Worm (Caenorhabditis elegans) whole organism, L4 larva: ENCODE data around the gene lgc-36.

Source experiments
- F49E8.2 ChIP-seq: sonication (generic microtip); optimal IDR thresholded peaks from 2 replicates; lab custom pipeline; 2016; ENCODE audit warnings: missing compliant biosample characterization, mild to moderate bottlenecking, missing genetic modification characterization, borderline replicate concordance
- T20F7.1 ChIP-seq: fragments of 200-800 bp; sonication (Bioruptor generic); optimal IDR thresholded peaks from 2 replicates; lab custom pipeline; 2018; ENCODE audit warnings: mild to moderate bottlenecking, missing genetic modification characterization, missing compliant biosample characterization
- T26A8.4 ChIP-seq: fragments of 200-800 bp; sonication (Bioruptor generic); IDR thresholded peaks from 2 replicates; pipeline ENCODE4 v1.3.6; 2022; ENCODE audit warnings: missing genetic modification characterization, missing compliant biosample characterization
- Y5F2A.4 ChIP-seq: fragments of 200-800 bp; sonication (Bioruptor generic); optimal IDR thresholded peaks from 2 replicates; lab custom pipeline; 2018; ENCODE audit warnings: mild to moderate bottlenecking, missing genetic modification characterization, missing compliant biosample characterization
- Y75B8A.6 ChIP-seq: fragments of 200-800 bp; sonication (Bioruptor generic); IDR thresholded peaks from 2 replicates; pipeline ENCODE4 v1.3.6; 2022; ENCODE audit warnings: missing genetic modification reagents, missing genetic modification characterization, missing compliant biosample characterization
- aly-2 ChIP-seq: sonication (generic microtip); optimal IDR thresholded peaks from 2 replicates; lab custom pipeline; 2018; ENCODE audit warnings: missing biosample characterization, missing genetic modification characterization
- arid-1 ChIP-seq: fragments of 200-800 bp; sonication (Bioruptor generic); conservative IDR thresholded peaks from 2 replicates; pipeline ENCODE4 v1.3.6; 2022; ENCODE audit warnings: missing genetic modification reagents, missing genetic modification characterization, missing compliant biosample characterization
- ceh-32 ChIP-seq: sonication (generic microtip); optimal IDR thresholded peaks from 2 replicates; lab custom pipeline; 2016; ENCODE audit warnings: mild to moderate bottlenecking, missing genetic modification characterization, missing compliant biosample characterization; ENCODE audit not compliant: poor library complexity
- daf-8 ChIP-seq: fragments of 200-800 bp; sonication (Bioruptor generic); IDR thresholded peaks from 2 replicates; pipeline ENCODE4 v1.3.6; 2022; ENCODE audit warnings: missing genetic modification characterization, missing compliant biosample characterization
- egl-27 ChIP-seq: sonication (generic microtip); optimal IDR thresholded peaks from 3 replicates; lab custom pipeline; 2017; ENCODE audit warnings: missing biosample characterization, missing genetic modification reagents, missing genetic modification characterization
- egl-43 ChIP-seq: fragments of 200-800 bp; sonication (Bioruptor generic); IDR thresholded peaks from 2 replicates; pipeline ENCODE4 v1.3.6; 2022; ENCODE audit warnings: missing genetic modification reagents, missing genetic modification characterization, missing compliant biosample characterization
- fkh-10 ChIP-seq: fragments of 150-350 bp; optimal IDR thresholded peaks from 2 replicates; lab custom pipeline; 2014; ENCODE audit warnings: missing biosample characterization, missing genetic modification reagents, missing genetic modification characterization
- hlh-30 ChIP-seq: sonication (generic microtip); optimal IDR thresholded peaks from 2 replicates; lab custom pipeline; 2017; ENCODE audit warnings: antibody characterized with exemption, mild to moderate bottlenecking, missing genetic modification characterization, missing compliant biosample characterization; ENCODE audit not compliant: insufficient read depth
- lin-1 ChIP-seq: fragments of 200-800 bp; sonication (Bioruptor generic); IDR thresholded peaks from 2 replicates; pipeline ENCODE4 v1.3.6; 2022; ENCODE audit warnings: missing genetic modification reagents, missing genetic modification characterization, missing compliant biosample characterization
- lin-39 ChIP-seq: fragments of 150-350 bp; optimal IDR thresholded peaks from 2 replicates; lab custom pipeline; 2014; ENCODE audit warnings: missing biosample characterization, missing genetic modification reagents, missing genetic modification characterization
- mdt-29 ChIP-seq: fragments of 200-800 bp; sonication (Bioruptor generic); IDR thresholded peaks from 2 replicates; pipeline ENCODE4 v1.3.6; 2022; ENCODE audit warnings: missing genetic modification reagents, missing genetic modification characterization, missing compliant biosample characterization
- mxl-2 ChIP-seq: fragments of 200-800 bp; sonication (Bioruptor generic); conservative IDR thresholded peaks from 2 replicates; pipeline ENCODE4 v1.3.6; 2022; ENCODE audit warnings: missing genetic modification reagents, missing genetic modification characterization, missing compliant biosample characterization
- nhr-10 ChIP-seq: fragments of 150-350 bp; optimal IDR thresholded peaks from 2 replicates; lab custom pipeline; 2014; ENCODE audit warnings: missing biosample characterization, missing genetic modification characterization
- nhr-11 ChIP-seq: fragments of 150-350 bp; optimal IDR thresholded peaks from 2 replicates; lab custom pipeline; 2014; ENCODE audit warnings: missing biosample characterization, missing genetic modification characterization
- nhr-237 ChIP-seq: sonication (generic microtip); optimal IDR thresholded peaks from 2 replicates; lab custom pipeline; 2017; ENCODE audit warnings: missing biosample characterization, missing genetic modification characterization
- nhr-41 ChIP-seq: fragments of 200-800 bp; sonication (Bioruptor generic); IDR thresholded peaks from 2 replicates; pipeline ENCODE4 v1.3.6; 2022; ENCODE audit warnings: missing genetic modification reagents, missing genetic modification characterization, missing compliant biosample characterization
- nhr-42 ChIP-seq: fragments of 200-800 bp; sonication (Bioruptor generic); IDR thresholded peaks from 2 replicates; pipeline ENCODE4 v1.3.6; 2022; ENCODE audit warnings: missing genetic modification characterization, missing compliant biosample characterization
- nhr-6 ChIP-seq: fragments of 150-350 bp; optimal IDR thresholded peaks from 2 replicates; lab custom pipeline; 2014; ENCODE audit warnings: missing biosample characterization, missing genetic modification characterization
- rbr-2 ChIP-seq: sonication (generic microtip); optimal IDR thresholded peaks from 2 replicates; lab custom pipeline; 2016; ENCODE audit warnings: missing genotype, missing genetic modification characterization, missing compliant biosample characterization
- sdz-12 ChIP-seq: fragments of 200-800 bp; sonication (Bioruptor generic); optimal IDR thresholded peaks from 2 replicates; lab custom pipeline; 2018; ENCODE audit warnings: mild to moderate bottlenecking, missing genetic modification characterization, missing compliant biosample characterization
- snpc-1.2 ChIP-seq: fragments of 200-800 bp; sonication (Bioruptor generic); IDR thresholded peaks from 2 replicates; pipeline ENCODE4 v1.3.6; 2022; ENCODE audit warnings: missing genetic modification reagents, missing genetic modification characterization, missing compliant biosample characterization
- tra-1 ChIP-seq: fragments of 200-800 bp; sonication (Bioruptor generic); IDR thresholded peaks from 2 replicates; pipeline ENCODE4 v1.3.6; 2022; ENCODE audit warnings: missing genetic modification reagents, missing genetic modification characterization, missing compliant biosample characterization
- unc-130 ChIP-seq: sonication (generic microtip); optimal IDR thresholded peaks from 2 replicates; lab custom pipeline; 2016; ENCODE audit warnings: missing genetic modification reagents, missing genetic modification characterization, missing compliant biosample characterization
- unc-62 ChIP-seq, 3 experiments: fragments of 150-350 bp in 1 of 3; sonication (generic microtip); optimal IDR thresholded peaks in 2 of 3; peaks in 1 of 3; 1 replicate in 1 of 3; 2 replicates in 2 of 3; lab custom pipeline; 2014 to 2017; ENCODE audit warnings: missing biosample characterization in 3 of 3, missing genetic modification characterization in 3 of 3, missing genetic modification reagents in 3 of 3, missing genotype in 1 of 3
- zag-1 ChIP-seq: fragments of 150-350 bp; optimal IDR thresholded peaks from 2 replicates; lab custom pipeline; 2014; ENCODE audit warnings: missing biosample characterization, missing genetic modification characterization
- zfp-2 ChIP-seq: sonication (generic microtip); optimal IDR thresholded peaks from 2 replicates; lab custom pipeline; 2016; ENCODE audit warnings: mild to moderate bottlenecking, missing genetic modification characterization, missing compliant biosample characterization

lgc-36 gene

DNA sequence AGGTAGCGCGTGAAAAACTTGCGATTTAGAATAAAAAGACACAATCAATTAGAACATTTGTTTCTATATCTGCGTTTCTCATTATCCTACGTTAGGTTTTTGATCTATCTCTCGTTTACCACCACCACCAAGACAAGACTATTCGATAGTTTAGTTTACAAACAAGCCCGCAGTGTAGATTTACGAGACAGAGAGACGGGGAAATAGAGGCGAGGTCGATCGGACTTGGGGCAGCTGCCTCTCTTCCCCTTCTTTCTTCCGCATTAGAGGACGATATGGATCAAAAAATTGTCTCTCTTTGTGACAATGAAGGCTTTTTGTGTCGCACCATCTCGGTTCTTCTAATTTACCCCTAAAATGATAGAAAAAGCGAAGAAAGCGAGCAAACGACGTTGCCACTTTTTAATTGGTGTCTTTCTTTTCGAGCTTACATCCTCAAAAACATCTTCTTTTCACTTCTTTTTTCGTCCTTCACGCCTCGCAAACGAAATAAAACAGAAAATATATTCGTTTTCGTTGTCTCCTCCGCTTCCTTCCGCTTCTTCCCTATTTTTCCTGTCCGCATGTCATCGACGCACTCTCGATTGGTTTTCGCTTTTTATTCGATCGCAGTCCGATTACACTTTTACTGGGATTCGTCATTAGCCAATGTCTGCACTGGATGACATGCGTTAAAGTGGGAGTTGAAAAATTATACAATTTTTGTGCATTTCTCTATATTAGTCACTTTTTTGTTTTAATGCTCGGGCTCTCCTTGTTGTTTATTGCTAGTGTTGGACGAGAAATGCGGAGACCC is 22.8 kb upstream of the lgc-36 start (continued):
- no peak for TF ChIP-seq lin-39 (tag; lab: Kevin White, UChicago)
- TF ChIP-seq nhr-6 (tag; lab: Kevin White, UChicago): no peak
- TF ChIP-seq T26A8.4 (GFP tag; lab: Robert Waterston, UW): no peak
- TF ChIP-seq nhr-237: no peak
- no peak for TF ChIP-seq Y75B8A.6 (GFP tag; lab: Robert Waterston, UW)
- TF ChIP-seq nhr-10: no peak
- no peak for TF ChIP-seq tra-1 (GFP tag; lab: Robert Waterston, UW)
- TF ChIP-seq nhr-41 (GFP tag; lab: Robert Waterston, UW): no peak
- no peak for TF ChIP-seq daf-8 (GFP tag; lab: Robert Waterston, UW)

DNA sequence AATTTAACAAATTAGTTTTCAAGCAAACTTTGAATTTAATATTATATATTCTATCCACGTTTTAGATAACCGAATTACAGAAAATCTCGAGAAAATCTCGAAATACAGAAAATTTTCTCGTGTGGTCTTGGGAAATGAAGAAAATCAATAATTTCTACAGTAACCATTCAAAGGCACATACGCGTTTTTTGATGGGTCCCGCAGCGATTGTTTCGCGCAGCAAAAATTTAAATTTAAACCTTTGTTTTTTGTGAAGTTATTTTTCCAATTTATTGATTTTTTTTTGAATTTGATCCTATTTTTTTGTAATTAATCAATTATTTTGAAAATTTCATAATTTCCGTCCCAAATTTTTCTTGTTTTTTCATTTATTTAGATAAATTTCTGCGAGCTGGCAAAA is 20.8 kb upstream of the lgc-36 start:
- TF ChIP-seq F49E8.2 (tag; lab: Kevin White, UChicago) (peak; percentile 37), egl-43 (GFP tag; lab: Robert Waterston, UW) (no peak)

DNA sequence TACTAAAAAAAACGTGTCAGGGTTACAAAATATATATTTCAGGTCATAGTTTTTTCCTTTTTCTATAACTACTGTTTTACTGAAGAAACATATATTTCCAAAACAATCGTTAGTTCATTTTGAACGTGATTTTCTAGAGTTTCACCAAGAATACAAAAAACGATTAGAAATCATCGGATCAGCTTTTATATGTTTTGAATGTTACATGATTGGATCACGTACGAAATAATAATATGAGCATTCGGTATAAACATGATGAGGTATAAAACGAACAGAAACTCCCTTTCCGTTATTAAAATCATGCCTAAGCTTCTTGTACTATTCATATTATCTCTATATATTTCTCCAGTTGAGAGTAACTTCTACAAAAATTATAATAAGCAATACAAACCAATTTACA is 14.1 kb upstream of the lgc-36 start, which contains the start of gene clec-223:
TSS of gene clec-223 (plus strand) at position 301 of the 400 bp plus-strand sequence.
- TF ChIP-seq zfp-2 (no peak), Y5F2A.4 (GFP tag; lab: Kevin White, UChicago) (no peak)
- TF ChIP-seq, all 104 proteins: peak for 0

DNA sequence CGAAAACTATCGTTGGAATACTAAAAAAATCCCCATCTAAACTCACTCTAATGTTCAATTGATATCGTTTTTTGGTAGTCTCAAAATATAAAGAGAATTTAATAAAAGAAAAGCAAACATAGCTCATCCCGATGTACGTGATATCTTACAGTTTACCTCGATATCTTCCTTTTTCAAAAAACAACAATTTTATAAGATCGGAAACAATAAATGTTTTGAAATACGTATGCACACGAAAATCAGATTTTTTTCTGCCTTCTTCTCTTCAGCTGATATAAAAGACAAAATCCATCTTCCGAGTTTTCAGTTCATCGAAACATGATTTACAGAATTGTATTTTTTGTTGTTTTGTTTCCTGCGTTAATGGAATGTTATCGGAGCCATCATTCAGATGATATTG is 12.3 kb upstream of the lgc-36 start, which contains the start of gene clec-222:
TSS of gene clec-222 (plus strand) at position 301 of the 400 bp plus-strand sequence.
- TF ChIP-seq hlh-30 (tag; lab: Kevin White, UChicago) (no peak), fkh-10 (no peak), zfp-2 (no peak), zag-1 (no peak), arid-1 (GFP tag; lab: Robert Waterston, UW) (no peak), snpc-1.2 (GFP tag; lab: Robert Waterston, UW) (no peak), nhr-42 (GFP tag; lab: Robert Waterston, UW) (no peak), nhr-11 (no peak), lin-1 (no peak), mdt-29 (GFP tag; lab: Robert Waterston, UW) (no peak), mxl-2 (GFP tag; lab: Robert Waterston, UW) (no peak), egl-27 (tag; lab: Kevin White, UChicago) (no peak), T20F7.1 (no peak), rbr-2 (no peak), ceh-32 (tag; lab: Kevin White, UChicago) (no peak)

DNA sequence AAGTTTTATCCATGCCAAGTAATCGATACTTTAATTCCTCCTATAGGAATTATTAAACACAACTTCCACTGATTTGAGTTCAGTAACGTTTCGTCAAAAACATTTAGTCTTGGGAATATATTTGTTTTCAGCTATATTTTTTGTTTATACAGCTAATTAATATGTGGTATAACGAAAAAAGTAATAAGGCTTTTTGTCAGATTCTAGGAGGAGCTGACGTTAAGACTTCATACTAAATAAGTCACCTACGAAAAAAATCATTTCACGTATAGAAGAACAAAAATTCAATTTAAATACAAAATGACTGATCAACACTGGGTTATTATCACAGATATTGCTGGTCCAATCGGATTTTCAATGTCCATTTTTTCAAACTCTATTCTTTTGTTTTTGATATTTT is 10.0 kb upstream of the lgc-36 start, which contains the start of gene str-115:
TSS of gene str-115 (plus strand) at position 301 of the 400 bp plus-strand sequence.
- TF ChIP-seq unc-62 (GFP tag; optimal IDR thresholded peaks at IDR 0.05 in 1 of 2; lab: Kevin White, UChicago): no peak
- TF ChIP-seq unc-62 (tag; optimal IDR thresholded peaks at IDR 0.05; lab: Kevin White, UChicago): no peak
- no peak for TF ChIP-seq aly-2 (tag; lab: Kevin White, UChicago)
- TF ChIP-seq sdz-12 (GFP tag; lab: Kevin White, UChicago): no peak
- no peak for TF ChIP-seq F49E8.2 (tag; lab: Kevin White, UChicago)
- no peak for TF ChIP-seq unc-130 (GFP tag; lab: Kevin White, UChicago)
